Worm (Caenorhabditis elegans) whole organism, L2 larva: ENCODE results near the gene Y43F8B.20.

Experiments used
- F13H6.1 ChIP-seq: sonication (generic microtip); optimal IDR thresholded peaks from 2 replicates; lab custom pipeline; 2016; ENCODE audit warnings: missing genetic modification characterization, missing compliant biosample characterization
- R02D3.7 ChIP-seq: fragments of 150-350 bp; optimal IDR thresholded peaks from 2 replicates; lab custom pipeline; 2014; ENCODE audit warnings: missing biosample characterization, missing genetic modification characterization
- ZK546.5 ChIP-seq: sonication (generic microtip); optimal IDR thresholded peaks from 2 replicates; lab custom pipeline; 2017; ENCODE audit warnings: missing biosample characterization, missing genetic modification characterization
- aly-2 ChIP-seq: fragments of 150-350 bp; optimal IDR thresholded peaks from 2 replicates; lab custom pipeline; 2014; ENCODE audit warnings: missing biosample characterization, missing genetic modification characterization
- ama-1 ChIP-seq: fragments of 150-350 bp; optimal IDR thresholded peaks from 2 replicates; lab custom pipeline; 2018; ENCODE audit warnings: inconsistent platforms
- ceh-16 ChIP-seq: fragments of 150-350 bp; optimal IDR thresholded peaks from 2 replicates; lab custom pipeline; 2014; ENCODE audit warnings: missing biosample characterization, missing genetic modification characterization
- ceh-82 ChIP-seq: fragments of 150-350 bp; optimal IDR thresholded peaks from 2 replicates; lab custom pipeline; 2014; ENCODE audit warnings: missing biosample characterization, missing genetic modification characterization
- crh-2 ChIP-seq: sonication (generic microtip); optimal IDR thresholded peaks from 2 replicates; lab custom pipeline; 2017; ENCODE audit warnings: missing biosample characterization, missing genetic modification characterization
- dmd-4 ChIP-seq: sonication (generic microtip); optimal IDR thresholded peaks from 2 replicates; lab custom pipeline; 2017; ENCODE audit warnings: missing biosample characterization, missing genetic modification characterization
- egl-27 ChIP-seq: sonication (generic microtip); optimal IDR thresholded peaks from 3 replicates; lab custom pipeline; 2017; ENCODE audit warnings: missing biosample characterization, missing genetic modification reagents, missing genetic modification characterization
- elt-3 ChIP-seq: sonication (generic microtip); optimal IDR thresholded peaks from 2 replicates; lab custom pipeline; 2017; ENCODE audit warnings: missing biosample characterization, missing genetic modification characterization
- lin-11 ChIP-seq: fragments of 150-350 bp; sonication (generic microtip); optimal IDR thresholded peaks from 2 replicates; lab custom pipeline; 2014; ENCODE audit warnings: missing biosample characterization, missing genetic modification characterization, inconsistent platforms, mixed read lengths
- lin-13 ChIP-seq: fragments of 150-350 bp; optimal IDR thresholded peaks from 2 replicates; lab custom pipeline; 2014; ENCODE audit warnings: missing biosample characterization, missing genetic modification reagents, missing genetic modification characterization
- lin-39 ChIP-seq: fragments of 150-350 bp; optimal IDR thresholded peaks from 2 replicates; lab custom pipeline; 2014; ENCODE audit warnings: missing biosample characterization, missing genetic modification reagents, missing genetic modification characterization
- lsy-2 ChIP-seq, 2 experiments: fragments of 150-350 bp in 1 of 2; sonication (generic microtip) in 1 of 2; optimal IDR thresholded peaks; 2 replicates each; lab custom pipeline; 2014 to 2017; ENCODE audit warnings: missing biosample characterization in 2 of 2, missing genetic modification characterization in 2 of 2
- mab-5 ChIP-seq: fragments of 150-350 bp; optimal IDR thresholded peaks from 2 replicates; lab custom pipeline; 2014; ENCODE audit warnings: missing biosample characterization, missing genetic modification characterization
- mbf-1 ChIP-seq: sonication (generic microtip); optimal IDR thresholded peaks from 2 replicates; lab custom pipeline; 2017; ENCODE audit warnings: missing biosample characterization, missing genetic modification characterization
- nhr-11 ChIP-seq: fragments of 150-350 bp; optimal IDR thresholded peaks from 2 replicates; lab custom pipeline; 2014; ENCODE audit warnings: missing biosample characterization, missing genetic modification characterization
- nhr-12 ChIP-seq: fragments of 150-350 bp; optimal IDR thresholded peaks from 2 replicates; lab custom pipeline; 2014; ENCODE audit warnings: missing biosample characterization, missing genetic modification characterization
- nhr-129 ChIP-seq: fragments of 150-350 bp; optimal IDR thresholded peaks from 2 replicates; lab custom pipeline; 2014; ENCODE audit warnings: missing biosample characterization, missing genetic modification characterization
- nhr-23 ChIP-seq: fragments of 150-350 bp; optimal IDR thresholded peaks from 2 replicates; lab custom pipeline; 2014; ENCODE audit warnings: missing biosample characterization, missing genetic modification reagents, missing genetic modification characterization
- nhr-237 ChIP-seq: fragments of 150-350 bp; optimal IDR thresholded peaks from 2 replicates; lab custom pipeline; 2014; ENCODE audit warnings: missing biosample characterization, missing genetic modification characterization
- nhr-25 ChIP-seq: fragments of 150-350 bp; sonication (generic microtip); optimal IDR thresholded peaks from 3 replicates; lab custom pipeline; 2014; ENCODE audit warnings: missing biosample characterization, missing genetic modification characterization
- nhr-77 ChIP-seq: fragments of 150-350 bp; optimal IDR thresholded peaks from 2 replicates; lab custom pipeline; 2014; ENCODE audit warnings: missing biosample characterization, missing genetic modification characterization
- peb-1 ChIP-seq: fragments of 150-350 bp; optimal IDR thresholded peaks from 2 replicates; lab custom pipeline; 2014; ENCODE audit warnings: missing biosample characterization, missing genetic modification characterization
- sem-4 ChIP-seq: fragments of 150-350 bp; optimal IDR thresholded peaks from 2 replicates; lab custom pipeline; 2014; ENCODE audit warnings: missing biosample characterization, missing genetic modification reagents, missing genetic modification characterization
- skn-1 ChIP-seq: sonication (generic microtip); optimal IDR thresholded peaks from 2 replicates; lab custom pipeline; 2017; ENCODE audit warnings: missing biosample characterization, missing genetic modification characterization
- sma-3 ChIP-seq: sonication (generic microtip); optimal IDR thresholded peaks from 2 replicates; lab custom pipeline; 2016; ENCODE audit warnings: missing genetic modification reagents, missing genetic modification characterization, missing compliant biosample characterization
- sma-9 ChIP-seq, 2 experiments: fragments of 150-350 bp in 1 of 2; sonication (generic microtip) in 1 of 2; optimal IDR thresholded peaks; 2 replicates each; lab custom pipeline; 2014 to 2016; ENCODE audit warnings: missing genetic modification characterization in 2 of 2, mild to moderate bottlenecking in 1 of 2, missing biosample characterization in 1 of 2, missing compliant biosample characterization in 1 of 2, missing genetic modification reagents in 1 of 2, moderate library complexity in 1 of 2
- snpc-4 ChIP-seq: fragments of 150-350 bp; optimal IDR thresholded peaks from 2 replicates; lab custom pipeline; 2014; ENCODE audit warnings: missing biosample characterization, missing genetic modification characterization
- unc-39 ChIP-seq: fragments of 150-350 bp; optimal IDR thresholded peaks from 2 replicates; lab custom pipeline; 2014; ENCODE audit warnings: missing biosample characterization, missing genetic modification characterization
- unc-55 ChIP-seq: fragments of 150-350 bp; sonication (generic microtip); optimal IDR thresholded peaks from 3 replicates; lab custom pipeline; 2014; ENCODE audit warnings: missing biosample characterization, missing genetic modification reagents, missing genetic modification characterization
- unc-62 ChIP-seq: fragments of 150-350 bp; optimal IDR thresholded peaks from 2 replicates; lab custom pipeline; 2014; ENCODE audit warnings: missing biosample characterization, missing genetic modification reagents, missing genetic modification characterization
- ztf-1 ChIP-seq: fragments of 200-800 bp; sonication (Bioruptor generic); conservative IDR thresholded peaks from 2 replicates; pipeline ENCODE4 v1.3.6; 2022; ENCODE audit warnings: missing genetic modification characterization, missing compliant biosample characterization
- ztf-11 ChIP-seq: sonication (generic microtip); optimal IDR thresholded peaks from 2 replicates; lab custom pipeline; 2017; ENCODE audit warnings: missing biosample characterization, missing genetic modification characterization

Y43F8B.20 gene

DNA sequence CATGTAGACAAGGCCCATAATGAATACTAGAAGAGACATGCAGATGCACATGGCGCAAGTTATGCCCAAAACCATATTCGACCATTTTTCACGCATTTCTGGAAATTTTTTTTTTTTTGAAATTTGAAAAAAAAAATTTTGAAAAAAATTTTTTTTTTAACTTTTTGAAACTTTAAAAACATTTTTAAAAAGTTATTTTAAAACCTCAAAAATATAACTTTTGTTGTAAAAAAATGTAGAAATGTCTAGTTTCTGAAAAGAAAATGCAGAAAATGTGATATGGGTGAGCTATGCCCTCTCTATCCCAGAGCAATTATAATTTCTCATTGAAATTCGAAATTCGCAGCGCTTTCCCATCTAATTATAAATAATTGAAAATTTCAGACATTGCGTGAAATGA is at the start of gene Y43F8B.20:
Y43F8B.20 (minus strand) TSS at position 101 of the 400 bp plus-strand sequence.
- TF ChIP-seq F13H6.1 (no peak), ama-1 (lab: Kevin White, UChicago) (no peak), ceh-82 (tag; lab: Kevin White, UChicago) (no peak), nhr-237 (tag; lab: Kevin White, UChicago) (no peak), R02D3.7 (tag; lab: Kevin White, UChicago) (no peak), nhr-129 (no peak), mbf-1 (tag; lab: Kevin White, UChicago) (no peak), ceh-16 (tag; lab: Kevin White, UChicago) (no peak), sma-9 (GFP tag; optimal IDR thresholded peaks at IDR 0.05; lab: Kevin White, UChicago) (no peak), sma-9 (tag; optimal IDR thresholded peaks at IDR 0.05; lab: Kevin White, UChicago) (no peak), lsy-2 (tag; optimal IDR thresholded peaks at IDR 0.05; lab: Kevin White, UChicago) (no peak), ztf-11 (no peak), skn-1 (tag; lab: Kevin White, UChicago) (no peak), nhr-25 (tag; lab: Kevin White, UChicago) (no peak), crh-2 (tag; lab: Kevin White, UChicago) (no peak), sma-3 (GFP tag; lab: Kevin White, UChicago) (no peak)

DNA sequence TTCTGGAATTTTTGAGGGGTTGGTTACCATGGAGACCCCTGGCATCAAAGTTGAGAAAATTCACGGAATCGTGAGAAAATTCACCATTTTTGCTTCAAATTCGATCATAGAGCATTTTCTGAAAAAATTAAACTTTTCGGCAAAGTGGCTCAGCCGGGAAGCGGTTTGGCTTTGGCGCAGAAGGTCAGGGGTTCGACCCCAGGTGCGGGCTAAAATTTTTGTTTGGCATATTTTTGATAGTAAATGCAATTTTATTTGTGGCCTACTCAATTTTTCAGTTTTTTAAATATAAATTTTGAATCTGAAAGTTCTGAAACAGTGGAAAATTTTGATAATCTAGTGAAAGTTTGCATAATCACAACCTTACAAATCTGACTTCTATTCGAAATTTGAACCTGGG is 49.5 kb upstream of the Y43F8B.20 start:
- TF ChIP-seq mbf-1 (tag; lab: Kevin White, UChicago) (no peak), nhr-77 (tag; lab: Kevin White, UChicago) (no peak), lin-39 (tag; lab: Kevin White, UChicago) (no peak), nhr-129 (no peak), unc-39 (tag; lab: Kevin White, UChicago) (no peak), R02D3.7 (tag; lab: Kevin White, UChicago) (no peak), ZK546.5 (tag; lab: Kevin White, UChicago) (no peak), elt-3 (tag; lab: Kevin White, UChicago) (no peak)

DNA sequence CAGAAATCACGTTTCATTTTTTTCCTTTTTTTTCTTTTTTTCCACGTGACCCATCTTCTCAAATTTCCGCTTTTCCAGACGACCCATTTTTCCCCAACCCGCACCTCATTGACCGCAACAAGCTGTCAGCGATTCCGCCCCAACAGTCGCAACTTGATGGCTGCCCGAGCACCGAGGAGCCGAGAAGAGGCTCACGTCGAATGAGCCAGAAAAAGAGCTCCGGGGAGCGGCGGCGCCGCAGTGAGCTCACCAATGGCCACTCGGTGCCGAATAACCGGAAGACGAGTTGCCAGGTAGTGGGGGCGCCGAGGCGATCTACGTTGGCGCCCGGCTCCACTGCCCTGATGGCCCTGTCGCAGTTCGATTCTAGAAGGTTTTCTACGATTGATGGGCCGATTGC is 41.2 kb upstream of the Y43F8B.20 start:
- TF ChIP-seq sem-4 (tag; lab: Kevin White, UChicago) (no peak), nhr-129 (no peak), sma-9 (GFP tag; optimal IDR thresholded peaks at IDR 0.05; lab: Kevin White, UChicago) (no peak), sma-9 (tag; optimal IDR thresholded peaks at IDR 0.05; lab: Kevin White, UChicago) (no peak), peb-1 (no peak), egl-27 (tag; lab: Kevin White, UChicago) (no peak), lin-39 (tag; lab: Kevin White, UChicago) (no peak), nhr-77 (tag; lab: Kevin White, UChicago) (no peak), ceh-82 (tag; lab: Kevin White, UChicago) (no peak), ztf-11 (no peak), nhr-11 (no peak), nhr-23 (tag; lab: Kevin White, UChicago) (no peak), nhr-237 (tag; lab: Kevin White, UChicago) (no peak), ZK546.5 (tag; lab: Kevin White, UChicago) (no peak), elt-3 (tag; lab: Kevin White, UChicago) (no peak), mab-5 (no peak), snpc-4 (tag; lab: Kevin White, UChicago) (no peak), unc-55 (GFP tag; lab: Kevin White, UChicago) (no peak)

DNA sequence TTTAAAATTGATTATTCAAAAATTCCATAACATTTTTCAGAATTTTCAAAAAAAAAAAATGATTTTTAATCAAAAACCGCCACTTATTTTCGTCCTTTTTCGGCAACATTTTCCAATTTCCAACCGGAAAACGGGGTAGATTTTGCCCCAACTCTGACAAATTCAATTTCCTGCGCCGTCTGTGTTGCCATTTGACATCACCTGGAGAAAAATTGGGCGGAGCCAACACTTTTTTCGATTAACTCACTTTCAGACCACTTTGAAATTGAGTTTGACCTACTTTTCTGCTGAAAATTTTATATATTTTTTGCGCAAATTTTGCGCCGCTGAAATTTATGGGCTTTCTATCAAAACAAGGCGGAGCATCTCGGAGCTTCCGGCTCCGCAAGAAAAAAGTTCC is 32.7 kb upstream of the Y43F8B.20 start:
- TF ChIP-seq unc-55 (GFP tag; lab: Kevin White, UChicago) (no peak), unc-62 (GFP tag; lab: Kevin White, UChicago) (no peak), lin-13 (GFP tag; lab: Kevin White, UChicago) (no peak), ztf-1 (GFP tag; lab: Robert Waterston, UW) (no peak), dmd-4 (tag; lab: Kevin White, UChicago) (no peak), ceh-16 (tag; lab: Kevin White, UChicago) (no peak), snpc-4 (tag; lab: Kevin White, UChicago) (no peak), aly-2 (tag; lab: Kevin White, UChicago) (no peak), sma-3 (GFP tag; lab: Kevin White, UChicago) (no peak), ZK546.5 (tag; lab: Kevin White, UChicago) (no peak), R02D3.7 (tag; lab: Kevin White, UChicago) (no peak), lin-11 (tag; lab: Kevin White, UChicago) (no peak), nhr-12 (tag; lab: Kevin White, UChicago) (no peak)
